Worm (Caenorhabditis elegans) whole organism, young adult: ENCODE results near the gene C18A3.10.

Source experiments
- B0035.1 ChIP-seq: sonication (generic microtip); optimal IDR thresholded peaks from 2 replicates; lab custom pipeline; 2016; ENCODE audit warnings: missing genetic modification characterization, mild to moderate bottlenecking, missing compliant biosample characterization, missing genotype, missing genetic modification reagents
- B0336.3 ChIP-seq: fragments of 200-800 bp; sonication (Bioruptor generic); IDR thresholded peaks from 2 replicates; pipeline ENCODE4 v1.3.6; 2022; ENCODE audit warnings: missing genetic modification characterization, missing compliant biosample characterization
- F10E7.11 ChIP-seq: sonication (generic microtip); optimal IDR thresholded peaks from 2 replicates; lab custom pipeline; 2017; ENCODE audit warnings: mild to moderate bottlenecking, missing genetic modification characterization, moderate library complexity, missing compliant biosample characterization
- K11D2.4 ChIP-seq: fragments of 200-800 bp; sonication (Bioruptor generic); IDR thresholded peaks from 2 replicates; pipeline ENCODE4 v1.3.6; 2022; ENCODE audit warnings: missing genetic modification reagents, missing genetic modification characterization, missing compliant biosample characterization
- ZK185.1 ChIP-seq: sonication (generic microtip); optimal IDR thresholded peaks from 2 replicates; lab custom pipeline; 2016; ENCODE audit warnings: mild to moderate bottlenecking, missing genetic modification characterization, missing compliant biosample characterization; ENCODE audit not compliant: poor library complexity, severe bottlenecking
- attf-5 ChIP-seq: fragments of 200-800 bp; sonication (Bioruptor generic); optimal IDR thresholded peaks from 2 replicates; lab custom pipeline; 2018; ENCODE audit warnings: mild to moderate bottlenecking, missing genetic modification characterization, missing compliant biosample characterization
- cebp-2 ChIP-seq: fragments of 200-800 bp; sonication (Bioruptor generic); IDR thresholded peaks from 2 replicates; pipeline ENCODE4 v1.3.6; 2022; ENCODE audit warnings: missing genetic modification characterization, missing compliant biosample characterization
- ceh-79 ChIP-seq: sonication (generic microtip); optimal IDR thresholded peaks from 2 replicates; lab custom pipeline; 2017; ENCODE audit warnings: mild to moderate bottlenecking, missing genetic modification characterization, missing compliant biosample characterization
- chd-7 ChIP-seq: sonication (generic microtip); optimal IDR thresholded peaks from 2 replicates; lab custom pipeline; 2016; ENCODE audit warnings: mild to moderate bottlenecking, missing genetic modification characterization, moderate library complexity, missing compliant biosample characterization
- dox-1 ChIP-seq: fragments of 200-800 bp; sonication (Bioruptor generic); IDR thresholded peaks from 2 replicates; pipeline ENCODE4 v1.3.6; 2022; ENCODE audit warnings: missing genetic modification reagents, missing genetic modification characterization, missing compliant biosample characterization
- egl-44 ChIP-seq: fragments of 200-800 bp; sonication (Bioruptor generic); IDR thresholded peaks from 2 replicates; pipeline ENCODE4 v1.3.6; 2022; ENCODE audit warnings: missing genetic modification reagents, missing genetic modification characterization, missing compliant biosample characterization
- ets-4 ChIP-seq: fragments of 200-800 bp; sonication (Bioruptor generic); optimal IDR thresholded peaks from 2 replicates; lab custom pipeline; 2018; ENCODE audit warnings: mild to moderate bottlenecking, missing genetic modification characterization, missing compliant biosample characterization
- fkh-3 ChIP-seq: sonication (generic microtip); optimal IDR thresholded peaks from 2 replicates; lab custom pipeline; 2016; ENCODE audit warnings: mild to moderate bottlenecking, missing genetic modification characterization, missing compliant biosample characterization
- gei-17 ChIP-seq: fragments of 200-800 bp; sonication (Bioruptor generic); optimal IDR thresholded peaks from 2 replicates; lab custom pipeline; 2018; ENCODE audit warnings: mild to moderate bottlenecking, missing genetic modification characterization, missing compliant biosample characterization
- hmg-1.2 ChIP-seq: fragments of 200-800 bp; sonication (Bioruptor generic); IDR thresholded peaks from 2 replicates; pipeline ENCODE4 v1.3.6; 2022; ENCODE audit warnings: missing genetic modification reagents, missing genetic modification characterization, missing compliant biosample characterization
- hrde-1 ChIP-seq: sonication (generic microtip); optimal IDR thresholded peaks from 2 replicates; lab custom pipeline; 2016; ENCODE audit warnings: missing genetic modification characterization, mild to moderate bottlenecking, missing compliant biosample characterization, moderate library complexity, missing genotype, missing genetic modification reagents, borderline replicate concordance
- hsf-1 ChIP-seq: fragments of 200-800 bp; sonication (Bioruptor generic); IDR thresholded peaks from 2 replicates; pipeline ENCODE4 v1.3.6; 2022; ENCODE audit warnings: missing genetic modification reagents, missing genetic modification characterization, missing compliant biosample characterization
- let-526 ChIP-seq: fragments of 200-800 bp; sonication (Bioruptor generic); IDR thresholded peaks from 2 replicates; pipeline ENCODE4 v1.3.6; 2022; ENCODE audit warnings: missing genetic modification reagents, missing genetic modification characterization, missing compliant biosample characterization
- madf-3 ChIP-seq: fragments of 200-800 bp; sonication (Bioruptor generic); IDR thresholded peaks from 2 replicates; pipeline ENCODE4 v1.3.6; 2022; ENCODE audit warnings: missing genetic modification reagents, missing genetic modification characterization, missing compliant biosample characterization
- madf-6 ChIP-seq: fragments of 200-800 bp; sonication (Bioruptor generic); IDR thresholded peaks from 2 replicates; pipeline ENCODE4 v1.3.6; 2022; ENCODE audit warnings: missing genetic modification reagents, missing genetic modification characterization, missing compliant biosample characterization
- nfyb-1 ChIP-seq: fragments of 200-800 bp; sonication (Bioruptor generic); IDR thresholded peaks from 2 replicates; pipeline ENCODE4 v1.3.6; 2022; ENCODE audit warnings: missing genetic modification reagents, missing genetic modification characterization, missing compliant biosample characterization
- nhr-80 ChIP-seq: sonication (generic microtip); optimal IDR thresholded peaks from 2 replicates; lab custom pipeline; 2016; ENCODE audit warnings: missing genetic modification characterization, missing compliant biosample characterization
- rcor-1 ChIP-seq: fragments of 200-800 bp; sonication (Bioruptor generic); IDR thresholded peaks from 2 replicates; pipeline ENCODE4 v1.3.6; 2022; ENCODE audit warnings: missing genetic modification reagents, missing genetic modification characterization, missing compliant biosample characterization
- rec-8 ChIP-seq, 2 experiments: sonication (generic microtip); optimal IDR thresholded peaks; 2 replicates each; lab custom pipeline; 2016; ENCODE audit warnings: mild to moderate bottlenecking in 2 of 2, missing genetic modification characterization in 2 of 2, missing genetic modification reagents in 2 of 2, missing genotype in 2 of 2, missing biosample characterization in 1 of 2, missing compliant biosample characterization in 1 of 2, moderate library complexity in 1 of 2
- somi-1 ChIP-seq: fragments of 200-800 bp; sonication (Bioruptor generic); optimal IDR thresholded peaks from 2 replicates; lab custom pipeline; 2018; ENCODE audit warnings: mild to moderate bottlenecking, missing genetic modification characterization, missing compliant biosample characterization
- xnd-1 ChIP-seq: sonication (generic microtip); optimal IDR thresholded peaks from 2 replicates; lab custom pipeline; 2016; ENCODE audit warnings: missing genotype, missing genetic modification reagents, missing genetic modification characterization, missing compliant biosample characterization
- zim-3 ChIP-seq: sonication (generic microtip); optimal IDR thresholded peaks from 2 replicates; lab custom pipeline; 2017; ENCODE audit warnings: mild to moderate bottlenecking, missing genetic modification characterization, moderate library complexity, missing compliant biosample characterization
- ztf-18 ChIP-seq: sonication (generic microtip); optimal IDR thresholded peaks from 2 replicates; lab custom pipeline; 2016; ENCODE audit warnings: missing genotype, mild to moderate bottlenecking, missing genetic modification characterization, missing compliant biosample characterization
- ztf-22 ChIP-seq: fragments of 200-800 bp; sonication (Bioruptor generic); optimal IDR thresholded peaks from 2 replicates; lab custom pipeline; 2018; ENCODE audit warnings: mild to moderate bottlenecking, missing genetic modification characterization, moderate library complexity, missing compliant biosample characterization
- ztf-25 ChIP-seq: fragments of 200-800 bp; sonication (Bioruptor generic); IDR thresholded peaks from 2 replicates; pipeline ENCODE4 v1.3.6; 2022; ENCODE audit warnings: missing genetic modification reagents, missing genetic modification characterization, missing compliant biosample characterization

The C18A3.10 gene

ce11 chrII:5754168-5754567 lies 38.5 kb upstream of the C18A3.10 start, which contains the start of gene F10C1.8:
Gene F10C1.8 (plus strand): TSS chrII:5754468.
- TF ChIP-seq F10E7.11 (tag; lab: Kevin White, UChicago) (no peak), madf-3 (GFP tag; lab: Robert Waterston, UW) (no peak), ztf-25 (GFP tag; lab: Robert Waterston, UW) (no peak)
- TF ChIP-seq, all 124 proteins: peak for 0

- TF ChIP-seq dox-1 (GFP tag; lab: Robert Waterston, UW) (peak; percentile 63), gei-17 (GFP tag; lab: Kevin White, UChicago) (no peak), cebp-2 (GFP tag; lab: Robert Waterston, UW) (no peak), ztf-25 (GFP tag; lab: Robert Waterston, UW) (no peak), xnd-1 (tag; lab: Kevin White, UChicago) (no peak), ZK185.1 (tag; lab: Kevin White, UChicago) (peak; percentile 29), hsf-1 (GFP tag; lab: Robert Waterston, UW) (0 out of 2 replicates have a peak, but pooled peaks have one; percentile 37), ceh-79 (no peak), attf-5 (GFP tag; lab: Kevin White, UChicago) (no peak), madf-6 (GFP tag; lab: Robert Waterston, UW) (no peak), rcor-1 (no peak), nfyb-1 (GFP tag; lab: Robert Waterston, UW) (no peak), rec-8 (tag; optimal IDR thresholded peaks at IDR 0.05; lab: Kevin White, UChicago) (no peak), ztf-18 (tag; lab: Kevin White, UChicago) (no peak), somi-1 (GFP tag; lab: Kevin White, UChicago) (no peak), egl-44 (GFP tag; lab: Robert Waterston, UW) (no peak), zim-3 (tag; lab: Kevin White, UChicago) (no peak), nhr-80 (peak; percentile 96), fkh-3 (tag; lab: Kevin White, UChicago) (no peak), ets-4 (no peak), hmg-1.2 (no peak), let-526 (no peak), B0336.3 (no peak), B0035.1 (tag; lab: Kevin White, UChicago) (no peak), chd-7 (tag; lab: Kevin White, UChicago) (no peak)
These were observed 35.7 kb upstream of the C18A3.10 start for ce11 chrII:5751353-5751752.

DNA sequence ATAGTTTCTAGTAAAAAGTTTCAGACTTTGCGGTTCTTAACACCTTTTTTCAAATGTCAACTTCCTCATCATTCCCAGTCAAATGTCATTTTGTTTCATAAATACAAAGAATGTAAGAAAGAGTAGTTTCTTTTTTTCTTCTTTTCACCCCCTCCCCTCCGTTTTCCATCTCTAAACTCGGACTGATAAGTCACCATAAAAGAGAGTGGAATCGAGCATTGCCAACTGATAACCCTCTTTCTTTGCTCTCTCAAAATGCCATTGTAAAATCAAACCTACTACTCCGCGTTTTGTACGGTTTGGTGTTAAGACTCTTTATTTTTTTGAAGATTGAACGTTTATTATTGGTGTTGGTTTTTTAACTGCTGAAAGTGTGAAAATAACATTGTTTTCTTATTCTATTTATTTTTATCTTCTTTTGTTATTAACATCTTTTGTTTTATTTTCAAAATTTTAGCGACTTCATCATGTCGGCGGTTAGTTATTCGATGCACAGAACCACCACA lies 34.1 kb upstream of the C18A3.10 start, which contains the start of gene ifb-2:
TSS of gene ifb-2 (plus strand) at position 456 of the 506 bp plus-strand sequence.
- TF ChIP-seq nhr-80: peak; percentile 92
- 0 out of 2 replicates have a peak, but pooled peaks have one; percentile 15 for TF ChIP-seq dox-1 (GFP tag; lab: Robert Waterston, UW)
- TF ChIP-seq hrde-1: no peak
- TF ChIP-seq, all 124 proteins: peak for 2

ce11 chrII:5748395-5748794 lies 32.8 kb upstream of the C18A3.10 start:
- TF ChIP-seq dox-1 (GFP tag; lab: Robert Waterston, UW) (0 out of 2 replicates have a peak, but pooled peaks have one; percentile 26), nhr-80 (peak; percentile 89), ets-4 (peak; percentile 31), K11D2.4 (GFP tag; lab: Robert Waterston, UW) (no peak), ztf-22 (GFP tag; lab: Kevin White, UChicago) (no peak)

DNA sequence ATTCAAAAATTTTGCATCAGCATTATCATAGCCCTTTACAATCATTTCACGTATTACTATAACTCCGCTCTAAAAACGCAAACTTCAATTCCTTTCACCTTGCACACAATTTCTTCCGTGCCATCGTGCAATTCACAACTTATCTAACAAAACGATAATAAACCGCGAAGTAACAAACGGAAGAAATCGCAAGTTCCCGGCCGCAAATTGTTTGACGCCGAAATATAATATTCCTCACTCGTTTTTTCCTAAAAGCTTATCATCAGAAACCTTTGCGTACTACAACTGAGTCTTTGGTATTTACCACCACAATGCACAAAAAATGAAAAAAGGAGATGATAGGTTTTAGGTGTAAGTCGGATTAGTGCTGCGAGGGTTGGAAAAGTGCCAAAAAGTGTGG lies 31.7 kb upstream of the C18A3.10 start:
- TF ChIP-seq fkh-3 (tag; lab: Kevin White, UChicago) (no peak), nhr-80 (peak; percentile 47)
